Worm (Caenorhabditis elegans) whole organism, midembryonic: ENCODE results near the gene acl-8.

Experiments used
- T22C8.4 ChIP-seq: fragments of 200-800 bp; sonication (Bioruptor generic); IDR thresholded peaks from 2 replicates; pipeline ENCODE4 v1.3.6; 2022; ENCODE audit warnings: missing genetic modification characterization, missing compliant biosample characterization
- cog-1 ChIP-seq: sonication (generic microtip); optimal IDR thresholded peaks from 2 replicates; lab custom pipeline; 2016; ENCODE audit warnings: missing genetic modification characterization, missing compliant biosample characterization
- flt-1 ChIP-seq: fragments of 200-800 bp; sonication (Bioruptor generic); IDR thresholded peaks from 2 replicates; pipeline ENCODE4 v1.3.6; 2022; ENCODE audit warnings: missing genetic modification characterization, missing compliant biosample characterization
- klf-2 ChIP-seq: fragments of 200-800 bp; sonication (Bioruptor generic); conservative IDR thresholded peaks from 2 replicates; pipeline ENCODE4 v1.3.6; 2022; ENCODE audit warnings: missing genetic modification reagents, missing genetic modification characterization, missing compliant biosample characterization
- med-1 ChIP-seq: sonication (generic microtip); optimal IDR thresholded peaks from 2 replicates; lab custom pipeline; 2017; ENCODE audit warnings: missing genetic modification characterization, mild to moderate bottlenecking, missing compliant biosample characterization, antibody characterized with exemption, missing genetic modification reagents; ENCODE audit not compliant: insufficient read depth
- ref-1 ChIP-seq: fragments of 200-800 bp; sonication (Bioruptor generic); conservative IDR thresholded peaks from 2 replicates; pipeline ENCODE4 v1.3.6; 2022; ENCODE audit warnings: missing genetic modification reagents, missing genetic modification characterization, missing compliant biosample characterization
- tab-1 ChIP-seq: fragments of 200-800 bp; sonication (Bioruptor generic); IDR thresholded peaks from 2 replicates; pipeline ENCODE4 v1.3.6; 2022; ENCODE audit warnings: missing genetic modification characterization, missing compliant biosample characterization
- ztf-23 ChIP-seq: fragments of 200-800 bp; sonication (Bioruptor generic); IDR thresholded peaks from 2 replicates; pipeline ENCODE4 v1.3.6; 2022; ENCODE audit warnings: missing genetic modification reagents, missing genetic modification characterization, missing compliant biosample characterization
- ztf-29 ChIP-seq: fragments of 200-800 bp; sonication (Bioruptor generic); IDR thresholded peaks from 2 replicates; pipeline ENCODE4 v1.3.6; 2022; ENCODE audit warnings: missing genetic modification reagents, missing genetic modification characterization, missing compliant biosample characterization

acl-8 gene

DNA sequence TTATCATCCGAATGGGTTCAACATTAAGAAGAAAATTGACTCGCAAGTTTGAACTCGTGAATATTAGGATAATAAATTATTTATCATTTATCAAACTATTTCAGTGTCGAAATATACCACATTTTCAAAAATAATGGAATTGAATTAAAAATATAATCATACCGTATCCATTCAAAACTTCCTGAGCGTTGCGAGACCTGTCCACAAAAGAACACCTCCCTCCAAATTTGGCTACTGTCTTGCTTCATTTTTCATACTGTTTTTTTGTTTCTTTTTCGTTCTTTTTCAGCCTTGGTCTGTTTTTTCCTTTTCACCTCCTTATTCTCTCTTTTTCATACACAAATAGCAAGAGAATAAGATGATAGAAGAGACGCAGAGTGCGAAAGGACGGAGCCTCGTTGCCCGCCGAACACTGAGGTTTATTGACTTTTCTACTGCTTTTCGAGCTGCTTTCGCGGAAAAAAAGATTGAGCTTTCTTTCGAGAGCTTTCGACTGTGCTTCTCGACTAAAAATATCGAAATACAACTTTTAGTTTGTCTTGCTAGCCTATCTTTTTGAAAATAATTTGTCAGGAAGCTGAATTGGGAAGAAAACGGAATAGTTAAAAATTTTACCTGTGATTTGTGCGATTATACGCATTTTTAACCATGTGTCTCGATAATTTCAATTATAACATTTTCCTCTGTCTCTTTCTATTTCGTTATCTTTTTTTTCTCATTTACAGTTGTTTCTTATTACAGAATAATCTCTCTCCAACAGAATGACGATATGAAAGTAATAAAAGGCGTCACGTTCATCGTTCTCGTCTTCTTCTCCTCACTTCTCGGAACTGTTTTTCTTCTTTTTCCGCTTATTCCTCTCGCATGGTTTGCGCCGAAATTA is at the start of gene acl-8:
acl-8 (plus strand) TSS at position 742 of the 883 bp plus-strand sequence.
- TF ChIP-seq cog-1 (no peak), ztf-23 (0 out of 2 replicates have a peak, but pooled peaks have one; percentile 9)

- TF ChIP-seq cog-1 (no peak), ztf-23 (no peak), T22C8.4 (no peak), flt-1 (GFP tag; lab: Robert Waterston, UW) (no peak), med-1 (no peak)
Observed at ce11 chrV:6400950-6401551, 49.6 kb upstream of the acl-8 start.

ce11 chrV:6407587-6407986 is 43.1 kb upstream of the acl-8 start:
- TF ChIP-seq T22C8.4, result no peak
- TF ChIP-seq cog-1, result no peak
- no peak for TF ChIP-seq klf-2 (GFP tag; lab: Robert Waterston, UW)
- no peak for TF ChIP-seq ztf-29 (GFP tag; lab: Robert Waterston, UW)
- TF ChIP-seq med-1, result no peak
- no peak for TF ChIP-seq flt-1 (GFP tag; lab: Robert Waterston, UW)
- no peak for TF ChIP-seq tab-1 (GFP tag; lab: Robert Waterston, UW)
- TF ChIP-seq ztf-23, result no peak
- TF ChIP-seq ref-1 (GFP tag; lab: Robert Waterston, UW), result no peak

DNA sequence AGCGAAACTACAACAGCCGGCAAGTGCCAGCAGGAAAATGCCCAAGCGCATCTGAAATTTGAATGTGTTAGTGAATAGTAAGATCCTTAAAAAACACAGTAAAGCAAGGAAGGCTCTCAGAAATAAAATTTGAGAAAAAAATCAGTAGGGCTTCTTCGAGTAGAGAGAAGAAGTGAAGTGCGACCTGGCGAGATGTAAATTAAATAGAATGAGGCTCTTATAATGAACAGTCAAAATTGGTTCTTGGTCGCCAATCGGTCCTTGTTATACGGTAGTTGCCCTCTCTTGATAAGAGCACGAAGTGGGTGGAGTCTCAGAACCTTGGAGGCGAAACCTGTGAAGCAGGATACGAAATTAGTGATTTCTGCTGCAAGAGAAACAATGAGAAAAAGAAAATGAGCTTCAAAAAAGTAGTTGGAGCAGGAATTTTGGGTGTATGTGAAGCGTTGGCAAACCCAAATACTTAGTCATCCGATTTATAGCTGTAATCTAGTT is 41.9 kb upstream of the acl-8 start, which contains the start of gene bcf-1:
bcf-1 (minus strand) TSS at position 51 of the 495 bp plus-strand sequence.
- TF ChIP-seq flt-1 (GFP tag; lab: Robert Waterston, UW) (no peak), tab-1 (GFP tag; lab: Robert Waterston, UW) (no peak), cog-1 (no peak), med-1 (no peak), T22C8.4 (no peak), ztf-29 (GFP tag; lab: Robert Waterston, UW) (no peak)

- TF ChIP-seq klf-2 (GFP tag; lab: Robert Waterston, UW), result no peak
- TF ChIP-seq ztf-29 (GFP tag; lab: Robert Waterston, UW), result no peak
- TF ChIP-seq T22C8.4, result no peak
- no peak for TF ChIP-seq ref-1 (GFP tag; lab: Robert Waterston, UW)
- TF ChIP-seq cog-1, result no peak
- no peak for TF ChIP-seq med-1
- no peak for TF ChIP-seq flt-1 (GFP tag; lab: Robert Waterston, UW)
- TF ChIP-seq tab-1 (GFP tag; lab: Robert Waterston, UW), result no peak
- no peak for TF ChIP-seq ztf-23
Observed at ce11 chrV:6411161-6411560, 39.5 kb upstream of the acl-8 start.

DNA sequence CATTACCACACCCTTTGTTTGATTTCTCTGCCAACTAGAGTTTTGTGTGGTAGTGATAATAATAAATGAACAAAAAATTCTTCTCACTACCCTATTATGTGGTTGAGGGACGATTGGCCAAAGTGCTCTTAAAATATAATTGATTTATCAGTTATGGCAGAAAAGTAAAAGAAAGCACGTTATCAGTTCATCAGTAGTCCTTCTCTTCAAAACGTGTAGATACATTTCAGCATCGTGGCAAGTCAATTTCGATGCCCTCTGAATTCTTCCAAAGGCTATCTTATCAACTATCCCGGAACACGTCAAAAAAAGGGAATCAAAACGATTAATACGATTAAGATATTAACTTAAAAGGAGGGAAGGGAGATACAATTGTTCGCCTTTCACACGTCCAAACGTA is 37.6 kb upstream of the acl-8 start:
- TF ChIP-seq med-1, result no peak
- TF ChIP-seq cog-1, result no peak
- no peak for TF ChIP-seq klf-2 (GFP tag; lab: Robert Waterston, UW)
- TF ChIP-seq flt-1 (GFP tag; lab: Robert Waterston, UW), result no peak

ce11 chrV:6414469-6414868 is 36.2 kb upstream of the acl-8 start:
- TF ChIP-seq ztf-23, result no peak
- TF ChIP-seq cog-1, result no peak
- no peak for TF ChIP-seq T22C8.4
- TF ChIP-seq klf-2 (GFP tag; lab: Robert Waterston, UW), result no peak
- no peak for TF ChIP-seq tab-1 (GFP tag; lab: Robert Waterston, UW)
- TF ChIP-seq ref-1 (GFP tag; lab: Robert Waterston, UW), result no peak
- TF ChIP-seq ztf-29 (GFP tag; lab: Robert Waterston, UW), result no peak
- no peak for TF ChIP-seq med-1
- no peak for TF ChIP-seq flt-1 (GFP tag; lab: Robert Waterston, UW)

- TF ChIP-seq ref-1 (GFP tag; lab: Robert Waterston, UW) (no peak), flt-1 (GFP tag; lab: Robert Waterston, UW) (no peak), med-1 (no peak), cog-1 (no peak), ztf-29 (GFP tag; lab: Robert Waterston, UW) (no peak), klf-2 (GFP tag; lab: Robert Waterston, UW) (no peak), ztf-23 (no peak), tab-1 (GFP tag; lab: Robert Waterston, UW) (no peak), T22C8.4 (no peak)
Observed at ce11 chrV:6414985-6415384, 35.7 kb upstream of the acl-8 start, which contains the start of gene cht-6. Gene cht-6, plus strand, starts transcription at chrV:6414993.

- TF ChIP-seq klf-2 (GFP tag; lab: Robert Waterston, UW) (no peak), ztf-23 (no peak), tab-1 (GFP tag; lab: Robert Waterston, UW) (no peak), ztf-29 (GFP tag; lab: Robert Waterston, UW) (no peak), flt-1 (GFP tag; lab: Robert Waterston, UW) (no peak), ref-1 (GFP tag; lab: Robert Waterston, UW) (no peak), T22C8.4 (no peak), cog-1 (no peak), med-1 (no peak)
Observed at ce11 chrV:6424055-6424454, 26.6 kb upstream of the acl-8 start, which contains the start of gene urb-1. Gene urb-1, minus strand, starts transcription at chrV:6424155.

- TF ChIP-seq flt-1 (GFP tag; lab: Robert Waterston, UW) (0 out of 2 replicates have a peak, but pooled peaks have one; percentile 31), ztf-23 (no peak)
Observed at ce11 chrV:6425927-6426326, 24.7 kb upstream of the acl-8 start, which contains the start of gene T05H4.11. Gene T05H4.11, minus strand, starts transcription at chrV:6426261.
